Worm (Caenorhabditis elegans): Measurements from ENCODE around the gene gst-11.

ce11 chrX:3680544-3681214 is 47.1 kb upstream of the gst-11 start, which contains the start of gene tsp-17:
- no peak for TF ChIP-seq fos-1 (tag; optimal IDR thresholded peaks at IDR 0.05)
- TF ChIP-seq elt-2 (tag; optimal IDR thresholded peaks at IDR 0.05): no peak
- TF ChIP-seq nhr-237 (tag; optimal IDR thresholded peaks at IDR 0.05): no peak
- no peak for TF ChIP-seq ceh-16 (tag; optimal IDR thresholded peaks at IDR 0.05)
- no peak for TF ChIP-seq unc-62 (GFP tag; optimal IDR thresholded peaks at IDR 0.05)
- TF ChIP-seq lsy-12 (tag; optimal IDR thresholded peaks at IDR 0.05): no peak
